Fruit fly (Drosophila melanogaster) whole organism, embryonic: ENCODE results near the gene SMC6.
A peak's percentile ranks its signal among the peaks of the same experiment; 100 is the strongest.

Experiments used
- B-H1 ChIP-seq: fragments of 200-800 bp; sonication (Bioruptor generic); IDR thresholded peaks from 3 replicates; pipeline ENCODE4 v1.3.6; 2022; ENCODE audit warnings: missing biosample characterization, missing genetic modification characterization
- BEAF-32 ChIP-seq: fragments of 200-800 bp; sonication (Bioruptor generic); optimal IDR thresholded peaks from 3 replicates; lab custom pipeline; 2017; ENCODE audit warnings: missing biosample characterization, missing genetic modification characterization, mild to moderate bottlenecking, moderate library complexity, missing genetic modification reagents
- CG10366 ChIP-seq: fragments of 200-800 bp; sonication (Bioruptor generic); IDR thresholded peaks from 2 replicates; pipeline ENCODE4 v1.3.6; 2022; ENCODE audit warnings: missing biosample characterization, missing genetic modification characterization
- CG10431 ChIP-seq: fragments of 200-800 bp; sonication (Bioruptor generic); optimal IDR thresholded peaks from 3 replicates; lab custom pipeline; 2018; ENCODE audit warnings: missing biosample characterization, mild to moderate bottlenecking, missing genetic modification characterization
- CG11398 ChIP-seq: fragments of 200-800 bp; sonication (Bioruptor generic); optimal IDR thresholded peaks from 2 replicates; lab custom pipeline; 2016; ENCODE audit warnings: missing biosample characterization, missing genetic modification characterization
- CG11695 ChIP-seq: fragments of 200-800 bp; sonication (Bioruptor generic); IDR thresholded peaks from 3 replicates; pipeline ENCODE4 v1.3.6; 2022; ENCODE audit warnings: missing biosample characterization, missing genetic modification characterization
- CG12071 ChIP-seq: fragments of 200-800 bp; sonication (Bioruptor generic); optimal IDR thresholded peaks from 3 replicates; lab custom pipeline; 2018; ENCODE audit warnings: missing biosample characterization, mild to moderate bottlenecking, missing genetic modification characterization
- CG12155 ChIP-seq: fragments of 200-800 bp; sonication (Bioruptor generic); optimal IDR thresholded peaks from 3 replicates; lab custom pipeline; 2016; ENCODE audit warnings: missing biosample characterization, missing genetic modification characterization
- CG1233 ChIP-seq: fragments of 200-800 bp; sonication (Bioruptor generic); optimal IDR thresholded peaks from 4 replicates; lab custom pipeline; 2018; ENCODE audit warnings: missing biosample characterization, mild to moderate bottlenecking, missing genetic modification characterization
- CG13296 ChIP-seq: fragments of 200-800 bp; sonication (Bioruptor generic); optimal IDR thresholded peaks from 3 replicates; lab custom pipeline; 2018; ENCODE audit warnings: missing biosample characterization, mild to moderate bottlenecking, missing genetic modification characterization
- CG13424 ChIP-seq: fragments of 200-800 bp; sonication (Bioruptor generic); optimal IDR thresholded peaks from 2 replicates; lab custom pipeline; 2019; ENCODE audit warnings: missing biosample characterization, mild to moderate bottlenecking, missing genetic modification characterization, moderate library complexity
- CG14710 ChIP-seq: fragments of 200-800 bp; sonication (Bioruptor generic); optimal IDR thresholded peaks from 3 replicates; lab custom pipeline; 2019; ENCODE audit warnings: missing biosample characterization, mild to moderate bottlenecking, missing genetic modification characterization, moderate library complexity
- CG2199 ChIP-seq: fragments of 200-800 bp; sonication (Bioruptor generic); IDR thresholded peaks from 3 replicates; pipeline ENCODE4 v1.3.6; 2022; ENCODE audit warnings: missing biosample characterization, missing genetic modification characterization
- CG2712 ChIP-seq: fragments of 200-800 bp; optimal IDR thresholded peaks from 3 replicates; lab custom pipeline; 2019; ENCODE audit warnings: missing biosample characterization, mild to moderate bottlenecking, missing genetic modification characterization, moderate library complexity
- CG3407 ChIP-seq: fragments of 200-800 bp; sonication (Bioruptor generic); optimal IDR thresholded peaks from 2 replicates; lab custom pipeline; 2018; ENCODE audit warnings: missing biosample characterization, mild to moderate bottlenecking, missing genetic modification characterization
- CG5953 ChIP-seq: fragments of 200-800 bp; sonication (Bioruptor generic); IDR thresholded peaks from 2 replicates; pipeline ENCODE4 v1.3.6; 2022; ENCODE audit warnings: missing biosample characterization, missing genetic modification characterization
- CG8089 ChIP-seq: fragments of 200-800 bp; sonication (Bioruptor generic); optimal IDR thresholded peaks from 3 replicates; lab custom pipeline; 2016; ENCODE audit warnings: missing biosample characterization, missing genetic modification characterization
- CG8944 ChIP-seq: fragments of 200-800 bp; sonication (Bioruptor generic); optimal IDR thresholded peaks from 3 replicates; lab custom pipeline; 2016; ENCODE audit warnings: missing biosample characterization, missing genetic modification characterization
- CHES-1-like ChIP-seq: fragments of 200-800 bp; sonication (Bioruptor generic); optimal IDR thresholded peaks from 2 replicates; lab custom pipeline; 2016; ENCODE audit warnings: missing biosample characterization, missing genetic modification characterization
- Camta ChIP-seq: fragments of 200-800 bp; sonication (Bioruptor generic); optimal IDR thresholded peaks from 2 replicates; lab custom pipeline; 2016; ENCODE audit warnings: missing biosample characterization, missing genetic modification characterization
- CoRest ChIP-seq: fragments of 200-800 bp; sonication (Bioruptor generic); optimal IDR thresholded peaks from 3 replicates; lab custom pipeline; 2018; ENCODE audit warnings: missing biosample characterization, mild to moderate bottlenecking, missing genetic modification characterization, moderate library complexity
- D19B ChIP-seq: fragments of 200-800 bp; sonication (Bioruptor generic); optimal IDR thresholded peaks from 2 replicates; lab custom pipeline; 2017; ENCODE audit warnings: missing biosample characterization, mild to moderate bottlenecking, missing genetic modification characterization
- Deaf1 ChIP-seq: fragments of 200-800 bp; optimal IDR thresholded peaks from 3 replicates; lab custom pipeline; 2019; ENCODE audit warnings: missing biosample characterization, mild to moderate bottlenecking, missing genetic modification characterization, moderate library complexity
- Eip74EF ChIP-seq, 2 experiments: fragments of 200-800 bp in 1 of 2; fragments of >200 bp in 1 of 2; sonication (Bioruptor generic) in 1 of 2; optimal IDR thresholded peaks; 2 replicates each; lab custom pipeline; 2017 to 2019; ENCODE audit warnings: missing biosample characterization in 2 of 2, missing genetic modification characterization in 2 of 2, mild to moderate bottlenecking in 1 of 2, moderate library complexity in 1 of 2
- Elba2 ChIP-seq: fragments of 200-800 bp; sonication (Bioruptor generic); optimal IDR thresholded peaks from 3 replicates; lab custom pipeline; 2016; ENCODE audit warnings: missing biosample characterization, missing genetic modification characterization
- H15 ChIP-seq: fragments of 200-800 bp; sonication (Bioruptor generic); IDR thresholded peaks from 3 replicates; pipeline ENCODE4 v1.3.6; 2022; ENCODE audit warnings: missing biosample characterization, missing genetic modification characterization
- H2.0 ChIP-seq: fragments of 200-800 bp; sonication (Bioruptor generic); IDR thresholded peaks from 2 replicates; pipeline ENCODE4 v1.3.6; 2022; ENCODE audit warnings: missing biosample characterization, missing genetic modification characterization
- MBD-R2 ChIP-seq: fragments of 200-800 bp; sonication (Bioruptor generic); IDR thresholded peaks from 2 replicates; pipeline ENCODE4 v1.3.6; 2022; ENCODE audit warnings: missing biosample characterization, missing genetic modification characterization
- Ptx1 ChIP-seq: fragments of 200-800 bp; sonication (Bioruptor generic); IDR thresholded peaks from 2 replicates; pipeline ENCODE4 v1.3.6; 2022; ENCODE audit warnings: missing biosample characterization, missing genetic modification characterization
- Xrp1 ChIP-seq: fragments of 200-800 bp; sonication (Bioruptor generic); IDR thresholded peaks from 2 replicates; pipeline ENCODE4 v1.3.6; 2022; ENCODE audit warnings: missing biosample characterization, missing genetic modification characterization
- abd-A ChIP-seq: fragments of 200-800 bp; sonication (Bioruptor generic); optimal IDR thresholded peaks from 3 replicates; lab custom pipeline; 2019; ENCODE audit warnings: missing biosample characterization, mild to moderate bottlenecking, missing genetic modification characterization, moderate library complexity
- ash1 ChIP-seq: fragments of 200-800 bp; sonication (Bioruptor generic); optimal IDR thresholded peaks from 2 replicates; lab custom pipeline; 2018; ENCODE audit warnings: missing biosample characterization, mild to moderate bottlenecking, missing genetic modification characterization
- ato ChIP-seq: fragments of 200-800 bp; sonication (Bioruptor generic); IDR thresholded peaks from 2 replicates; pipeline ENCODE4 v1.3.6; 2022; ENCODE audit warnings: missing biosample characterization, missing genetic modification characterization; ENCODE audit not compliant: partially characterized antibody
- cato ChIP-seq: fragments of 200-800 bp; sonication (Bioruptor generic); optimal IDR thresholded peaks from 2 replicates; lab custom pipeline; 2016; ENCODE audit warnings: missing biosample characterization, missing genetic modification characterization, borderline replicate concordance
- croc ChIP-seq: fragments of 200-800 bp; sonication (Bioruptor generic); conservative IDR thresholded peaks from 3 replicates; pipeline ENCODE4 v1.3.6; 2022; ENCODE audit warnings: missing biosample characterization, missing genetic modification characterization
- dan ChIP-seq: fragments of 200-800 bp; sonication (Bioruptor generic); IDR thresholded peaks from 2 replicates; pipeline ENCODE4 v1.3.6; 2022; ENCODE audit warnings: missing biosample characterization, missing genetic modification characterization
- fd64A ChIP-seq: fragments of 200-800 bp; sonication (Bioruptor generic); optimal IDR thresholded peaks from 3 replicates; lab custom pipeline; 2018; ENCODE audit warnings: missing biosample characterization, mild to moderate bottlenecking, missing genetic modification characterization
- gce ChIP-seq: fragments of 200-800 bp; sonication (Bioruptor generic); IDR thresholded peaks from 3 replicates; pipeline ENCODE4 v1.3.6; 2022; ENCODE audit warnings: missing biosample characterization, missing genetic modification characterization
- grau ChIP-seq: fragments of 200-800 bp; optimal IDR thresholded peaks from 3 replicates; lab custom pipeline; 2019; ENCODE audit warnings: missing biosample characterization, mild to moderate bottlenecking, missing genetic modification characterization, moderate library complexity
- h ChIP-seq: fragments of >200 bp; optimal IDR thresholded peaks from 2 replicates; lab custom pipeline; 2017
- nau ChIP-seq: fragments of 200-800 bp; sonication (Bioruptor generic); optimal IDR thresholded peaks from 3 replicates; lab custom pipeline; 2017; ENCODE audit warnings: missing biosample characterization, mild to moderate bottlenecking, missing genetic modification characterization, missing genetic modification reagents
- nom ChIP-seq: fragments of 200-800 bp; sonication (Bioruptor generic); optimal IDR thresholded peaks from 2 replicates; lab custom pipeline; 2017; ENCODE audit warnings: missing biosample characterization, missing genetic modification characterization, mild to moderate bottlenecking, moderate library complexity, missing genetic modification reagents
- peb ChIP-seq: fragments of 200-800 bp; sonication (Bioruptor generic); IDR thresholded peaks from 2 replicates; pipeline ENCODE4 v1.3.6; 2022; ENCODE audit warnings: missing biosample characterization, missing genetic modification characterization
- pfk ChIP-seq: fragments of 200-800 bp; sonication (Bioruptor generic); optimal IDR thresholded peaks from 2 replicates; lab custom pipeline; 2018; ENCODE audit warnings: missing biosample characterization, mild to moderate bottlenecking, missing genetic modification characterization, moderate library complexity
- ranshi ChIP-seq: fragments of 200-800 bp; sonication (Bioruptor generic); IDR thresholded peaks from 2 replicates; pipeline ENCODE4 v1.3.6; 2022; ENCODE audit warnings: missing biosample characterization, missing genetic modification characterization
- so ChIP-seq: fragments of 200-800 bp; sonication (Bioruptor generic); IDR thresholded peaks from 3 replicates; pipeline ENCODE4 v1.3.6; 2022; ENCODE audit warnings: missing biosample characterization, missing genetic modification characterization
- sob ChIP-seq: fragments of 200-800 bp; sonication (Bioruptor generic); IDR thresholded peaks from 2 replicates; pipeline ENCODE4 v1.3.6; 2022; ENCODE audit warnings: missing biosample characterization, missing genetic modification characterization
- toy ChIP-seq: fragments of 200-800 bp; sonication (Bioruptor generic); IDR thresholded peaks from 2 replicates; pipeline ENCODE4 v1.3.6; 2022; ENCODE audit warnings: missing biosample characterization, missing genetic modification characterization
- tup ChIP-seq: fragments of 200-800 bp; sonication (Bioruptor generic); optimal IDR thresholded peaks from 2 replicates; lab custom pipeline; 2016; ENCODE audit warnings: missing biosample characterization, mild to moderate bottlenecking, missing genetic modification characterization, moderate library complexity
- tx ChIP-seq: fragments of 200-800 bp; sonication (Bioruptor generic); optimal IDR thresholded peaks from 2 replicates; lab custom pipeline; 2016; ENCODE audit warnings: missing biosample characterization, missing genetic modification characterization
- wdn ChIP-seq: fragments of 200-800 bp; sonication (Bioruptor generic); IDR thresholded peaks from 2 replicates; pipeline ENCODE4 v1.3.6; 2022; ENCODE audit warnings: missing biosample characterization, missing genetic modification characterization
- wor ChIP-seq: fragments of 200-800 bp; sonication (Bioruptor generic); IDR thresholded peaks from 2 replicates; pipeline ENCODE4 v1.3.6; 2022; ENCODE audit warnings: missing biosample characterization, missing genetic modification characterization

The SMC6 gene

dm6 chr3R:24148838-24149237 lies 44.4 kb downstream of the SMC6 start, which contains the start of gene Slimp (continued):
- TF ChIP-seq tup (GFP tag; lab: Kevin White, UChicago) (no peak), MBD-R2 (GFP tag; lab: Robert Waterston, UW) (peak; percentile 95), Eip74EF (GFP tag; optimal IDR thresholded peaks at IDR 0.05; lab: Kevin White, UChicago) (no peak), Camta (no peak), ranshi (no peak), abd-A (tag; lab: Kevin White, UChicago) (no peak), nom (peak; percentile 10), cato (GFP tag; lab: Kevin White, UChicago) (no peak), ato (GFP tag; lab: Robert Waterston, UW) (no peak), croc (GFP tag; lab: Robert Waterston, UW) (no peak), Ptx1 (GFP tag; lab: Robert Waterston, UW) (0 out of 2 replicates have a peak, but pooled peaks have one; percentile 20), nau (no peak), CG8944 (no peak), CG12071 (GFP tag; lab: Kevin White, UChicago) (no peak), B-H1 (GFP tag; lab: Robert Waterston, UW) (no peak), dan (GFP tag; lab: Robert Waterston, UW) (no peak), pfk (GFP tag; lab: Kevin White, UChicago) (no peak), CG12155 (GFP tag; lab: Kevin White, UChicago) (peak; percentile 5), CG10366 (GFP tag; lab: Robert Waterston, UW) (no peak), Elba2 (GFP tag; lab: Kevin White, UChicago) (peak; percentile 45), h (lab: Kevin White, UChicago) (no peak), CG13296 (GFP tag; lab: Kevin White, UChicago) (peak; percentile 21), H2.0 (no peak), wor (GFP tag; lab: Robert Waterston, UW) (no peak), CG3407 (GFP tag; lab: Kevin White, UChicago) (no peak), CG2199 (GFP tag; lab: Robert Waterston, UW) (no peak), ash1 (GFP tag; lab: Kevin White, UChicago) (no peak), D19B (GFP tag; lab: Kevin White, UChicago) (no peak), H15 (GFP tag; lab: Robert Waterston, UW) (no peak), fd64A (GFP tag; lab: Kevin White, UChicago) (no peak), grau (tag; lab: Kevin White, UChicago) (peak; percentile 40), sob (GFP tag; lab: Robert Waterston, UW) (0 out of 2 replicates have a peak, but pooled peaks have one; percentile 20), CG5953 (GFP tag; lab: Robert Waterston, UW) (no peak), BEAF-32 (peak; percentile 16), peb (GFP tag; lab: Robert Waterston, UW) (no peak), CG14710 (tag; lab: Kevin White, UChicago) (peak; percentile 31), CG1233 (GFP tag; lab: Kevin White, UChicago) (no peak), CoRest (tag; lab: Kevin White, UChicago) (peak; percentile 8), Deaf1 (tag; lab: Kevin White, UChicago) (no peak), CG11398 (no peak), CG11695 (0 out of 3 replicates have a peak, but pooled peaks have one; percentile 20), CG10431 (GFP tag; lab: Kevin White, UChicago) (no peak), CG2712 (tag; lab: Kevin White, UChicago) (peak; percentile 48), CG8089 (no peak), toy (no peak), Xrp1 (GFP tag; lab: Robert Waterston, UW) (no peak; the same call in 1 of the 2 replicates), CHES-1-like (GFP tag; lab: Kevin White, UChicago) (peak; percentile 2), gce (GFP tag; lab: Robert Waterston, UW) (no peak), wdn (GFP tag; lab: Robert Waterston, UW) (no peak), so (no peak), tx (GFP tag; lab: Kevin White, UChicago) (no peak), CG13424 (tag; lab: Kevin White, UChicago) (peak; percentile 1)
